Worm (Caenorhabditis elegans): ENCODE data around the gene clec-250.

- TF ChIP-seq zip-8 (tag; optimal IDR thresholded peaks at IDR 0.05) (no peak), lin-13 (tag; optimal IDR thresholded peaks at IDR 0.05) (no peak), mab-5 (tag; optimal IDR thresholded peaks at IDR 0.05) (no peak), mep-1 (tag; optimal IDR thresholded peaks at IDR 0.05) (no peak), elt-3 (tag; optimal IDR thresholded peaks at IDR 0.05) (no peak)
Observed at ce11 chrV:18708015-18708414, 34.0 kb downstream of the clec-250 start.

Measured in whole organism, mixed stage, embryonic.